Fruit fly (Drosophila melanogaster): ENCODE data around the gene Ccp84Ag.

Gene Ccp84Ag

dm6 chr3R:6646740-6647139 is 39.8 kb upstream of the Ccp84Ag start, which contains the start of gene Taf1 (continued):
- TF ChIP-seq kni (GFP tag; optimal IDR thresholded peaks at IDR 0.05), result no peak
- no peak for TF ChIP-seq tup (GFP tag; optimal IDR thresholded peaks at IDR 0.05)
- TF ChIP-seq CG30403 (GFP tag; optimal IDR thresholded peaks at IDR 0.05), result no peak
- no peak for TF ChIP-seq E2f1 (GFP tag; IDR thresholded peaks at IDR 0.05)
- no peak for TF ChIP-seq wek (GFP tag; optimal IDR thresholded peaks at IDR 0.05)
- TF ChIP-seq exex (tag; optimal IDR thresholded peaks at IDR 0.05), result no peak
- TF ChIP-seq Sox102F (GFP tag; optimal IDR thresholded peaks at IDR 0.05), result no peak
- no peak for TF ChIP-seq trh (GFP tag; optimal IDR thresholded peaks at IDR 0.05)
- TF ChIP-seq CG15011 (GFP tag; optimal IDR thresholded peaks at IDR 0.05), result no peak
- peak; percentile 82 for TF ChIP-seq CG13775 (GFP tag; optimal IDR thresholded peaks at IDR 0.05)
- TF ChIP-seq sc (optimal IDR thresholded peaks at IDR 0.05), result no peak
- TF ChIP-seq sc (GFP tag; optimal IDR thresholded peaks at IDR 0.05), result no peak
- TF ChIP-seq CG17385 (GFP tag; optimal IDR thresholded peaks at IDR 0.05), result no peak
- TF ChIP-seq CG1792 (GFP tag; optimal IDR thresholded peaks at IDR 0.05), result no peak
- TF ChIP-seq sim (GFP tag; IDR thresholded peaks at IDR 0.05), result no peak
- 0 out of 3 replicates have a peak, but pooled peaks have one; percentile 13 for TF ChIP-seq mld (GFP tag; IDR thresholded peaks at IDR 0.05; ENCODE audit: partially characterized antibody)
- TF ChIP-seq Ptx1 (GFP tag; IDR thresholded peaks at IDR 0.05), result no peak
- no peak for TF ChIP-seq CG6813 (GFP tag; optimal IDR thresholded peaks at IDR 0.05)
- TF ChIP-seq Neu2 (GFP tag; optimal IDR thresholded peaks at IDR 0.05; ENCODE audit: borderline replicate concordance), result no peak
- no peak for TF ChIP-seq Nf-YA (GFP tag; IDR thresholded peaks at IDR 0.05)
- TF ChIP-seq Hmr (GFP tag; optimal IDR thresholded peaks at IDR 0.05), result no peak
- peak; percentile 66 for TF ChIP-seq Sin3A (optimal IDR thresholded peaks at IDR 0.05)
- TF ChIP-seq lola (GFP tag; optimal IDR thresholded peaks at IDR 0.05), result no peak
- no peak for TF ChIP-seq CG15696 (tag; optimal IDR thresholded peaks at IDR 0.05)
- TF ChIP-seq CG12299 (tag; optimal IDR thresholded peaks at IDR 0.05), result no peak
- no peak for TF ChIP-seq CG9609 (GFP tag; optimal IDR thresholded peaks at IDR 0.05)
- peak; percentile 89 for TF ChIP-seq Lhr (GFP tag; optimal IDR thresholded peaks at IDR 0.05)
- 0 out of 3 replicates have a peak, but pooled peaks have one; percentile 11 for TF ChIP-seq CG16813 (GFP tag; IDR thresholded peaks at IDR 0.05; ENCODE audit: partially characterized antibody)
- TF ChIP-seq CG13624 (GFP tag; optimal IDR thresholded peaks at IDR 0.05), result peak; percentile 36
- TF ChIP-seq Deaf1 (tag; optimal IDR thresholded peaks at IDR 0.05), result no peak
- peak; percentile 90 for TF ChIP-seq CG2199 (GFP tag; IDR thresholded peaks at IDR 0.05)
- TF ChIP-seq Ada2b (GFP tag; IDR thresholded peaks at IDR 0.05), result no peak
- no peak for TF ChIP-seq CG7745 (tag; optimal IDR thresholded peaks at IDR 0.05)
- no peak for TF ChIP-seq CG12769 (tag; optimal IDR thresholded peaks at IDR 0.05)
- peak; percentile 82 for TF ChIP-seq CG17186 (GFP tag; optimal IDR thresholded peaks at IDR 0.05)
- TF ChIP-seq CG42726 (GFP tag; IDR thresholded peaks at IDR 0.05; ENCODE audit: partially characterized antibody), result no peak
- no peak for TF ChIP-seq CG9727 (GFP tag; optimal IDR thresholded peaks at IDR 0.05)
- TF ChIP-seq CG6654 (GFP tag; optimal IDR thresholded peaks at IDR 0.05), result no peak
- no peak for TF ChIP-seq ara (GFP tag; IDR thresholded peaks at IDR 0.05)
- TF ChIP-seq Doc2 (GFP tag; IDR thresholded peaks at IDR 0.05), result no peak
- no peak for TF ChIP-seq Vsx1 (GFP tag; optimal IDR thresholded peaks at IDR 0.05)
- TF ChIP-seq Asciz (GFP tag; optimal IDR thresholded peaks at IDR 0.05), result no peak
- TF ChIP-seq unpg (GFP tag; optimal IDR thresholded peaks at IDR 0.05), result no peak
- no peak for TF ChIP-seq gcm (GFP tag; optimal IDR thresholded peaks at IDR 0.05)
- TF ChIP-seq CG6254 (GFP tag; optimal IDR thresholded peaks at IDR 0.05), result no peak
- TF ChIP-seq salm (tag; optimal IDR thresholded peaks at IDR 0.05), result no peak
- TF ChIP-seq dmrt99B (tag; optimal IDR thresholded peaks at IDR 0.05), result no peak
- no peak for TF ChIP-seq zf30C (GFP tag; optimal IDR thresholded peaks at IDR 0.05)
- TF ChIP-seq Mrtf (GFP tag; IDR thresholded peaks at IDR 0.05), result no peak
- no peak for TF ChIP-seq az2 (GFP tag; optimal IDR thresholded peaks at IDR 0.05)

All from whole organism, embryonic.